Fruit fly (Drosophila melanogaster) whole organism, prepupa: ENCODE results near the gene rho.

Experiments used
- CG10669 ChIP-seq: fragments of 200-800 bp; sonication (Bioruptor generic); optimal IDR thresholded peaks from 3 replicates; lab custom pipeline; 2018; ENCODE audit warnings: missing biosample characterization, mild to moderate bottlenecking, missing genetic modification characterization, moderate library complexity
- CG16779 ChIP-seq: fragments of 200-800 bp; sonication (Bioruptor generic); optimal IDR thresholded peaks from 3 replicates; lab custom pipeline; 2017; ENCODE audit warnings: missing biosample characterization, mild to moderate bottlenecking, missing genetic modification characterization
- CG34406 ChIP-seq: fragments of 200-800 bp; sonication (Bioruptor generic); optimal IDR thresholded peaks from 3 replicates; lab custom pipeline; 2016; ENCODE audit warnings: missing biosample characterization, missing genetic modification characterization
- CG3919 ChIP-seq: fragments of 200-800 bp; sonication (Bioruptor generic); optimal IDR thresholded peaks from 3 replicates; lab custom pipeline; 2016; ENCODE audit warnings: missing biosample characterization, missing genetic modification characterization
- CG6854 ChIP-seq: fragments of 200-800 bp; sonication (Bioruptor generic); optimal IDR thresholded peaks from 2 replicates; lab custom pipeline; 2017; ENCODE audit warnings: missing biosample characterization, mild to moderate bottlenecking, missing genetic modification characterization
- CG7368 ChIP-seq: fragments of 200-800 bp; sonication (Bioruptor generic); optimal IDR thresholded peaks from 3 replicates; lab custom pipeline; 2016; ENCODE audit warnings: missing biosample characterization, missing genetic modification characterization
- CG8632 ChIP-seq: fragments of 200-800 bp; sonication (Bioruptor generic); optimal IDR thresholded peaks from 3 replicates; lab custom pipeline; 2016; ENCODE audit warnings: missing biosample characterization, missing genetic modification characterization
- Gug ChIP-seq: fragments of 200-800 bp; sonication (Bioruptor generic); IDR thresholded peaks from 2 replicates; pipeline ENCODE4 v1.3.6; 2022; ENCODE audit warnings: missing biosample characterization, missing genetic modification characterization
- Sox102F ChIP-seq: fragments of 200-800 bp; sonication (Bioruptor generic); optimal IDR thresholded peaks from 2 replicates; lab custom pipeline; 2016; ENCODE audit warnings: missing biosample characterization, mild to moderate bottlenecking, missing genetic modification characterization
- fkh ChIP-seq: fragments of 200-800 bp; sonication (Bioruptor generic); optimal IDR thresholded peaks from 3 replicates; lab custom pipeline; 2017; ENCODE audit warnings: missing biosample characterization, mild to moderate bottlenecking, missing genetic modification characterization, moderate library complexity
- net ChIP-seq: fragments of 200-800 bp; sonication (Bioruptor generic); optimal IDR thresholded peaks from 3 replicates; lab custom pipeline; 2016; ENCODE audit warnings: missing biosample characterization, missing genetic modification characterization

DNA sequence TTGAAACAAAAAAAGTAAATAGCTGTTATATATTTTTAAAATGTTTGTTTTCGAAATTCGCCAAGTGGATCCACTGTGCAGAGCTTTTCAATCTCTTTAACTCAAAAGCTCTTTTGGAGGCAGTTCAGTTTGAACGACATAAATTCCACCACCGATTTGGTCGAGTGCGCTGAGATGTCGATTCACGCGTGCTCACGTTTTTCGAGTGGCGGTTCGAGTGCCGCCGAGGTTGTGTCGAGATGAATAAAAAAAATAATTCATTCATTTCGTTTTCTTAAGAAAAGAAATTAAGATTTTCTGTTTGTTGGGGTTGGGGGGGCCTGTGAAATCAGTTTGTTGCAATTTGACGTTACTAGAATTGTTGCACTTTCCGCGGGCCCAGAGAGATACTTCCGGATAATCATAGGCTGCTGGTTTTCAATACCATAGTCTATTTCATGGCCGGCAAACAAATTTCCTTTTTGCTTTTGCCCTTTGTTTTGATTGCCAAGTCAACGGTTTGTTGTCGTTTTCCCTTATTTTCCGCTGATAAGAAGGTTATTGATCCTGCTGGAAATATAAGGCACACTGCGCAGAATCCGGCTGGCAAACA is 25.1 kb downstream of the rho start:
- TF ChIP-seq net (no peak), CG34406 (GFP tag; lab: Kevin White, UChicago) (no peak), Gug (GFP tag; lab: Robert Waterston, UW) (no peak), fkh (GFP tag; lab: Kevin White, UChicago) (no peak), CG10669 (no peak), CG16779 (tag; lab: Kevin White, UChicago) (no peak), CG3919 (GFP tag; lab: Kevin White, UChicago) (peak; percentile 24), CG8632 (no peak), CG6854 (GFP tag; lab: Kevin White, UChicago) (no peak), CG7368 (GFP tag; lab: Kevin White, UChicago) (no peak), Sox102F (no peak)
